Worm (Caenorhabditis elegans): Measurements from ENCODE around the gene F49F1.15.

DNA sequence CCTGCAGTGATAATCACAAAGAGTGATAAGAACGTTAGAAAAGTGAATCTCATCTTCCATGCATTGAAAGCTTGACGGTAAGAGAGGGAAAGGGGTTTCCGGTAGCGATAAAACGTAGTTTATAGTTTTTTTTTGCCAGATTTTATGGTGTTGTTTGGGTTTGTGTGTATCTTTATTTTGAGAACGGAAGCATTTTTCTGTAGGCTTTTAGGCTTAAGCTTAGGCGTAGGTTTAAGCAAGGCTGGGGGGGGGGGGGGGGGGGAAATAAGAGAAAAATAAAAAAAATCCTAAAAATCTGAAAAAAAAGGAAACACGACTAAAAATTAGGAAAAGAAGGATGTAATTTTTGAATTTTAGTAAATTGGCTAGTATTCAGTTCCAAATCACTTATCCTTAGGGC, 35.5 kb downstream of the F49F1.15 start, which contains the start of gene C35B1.8:
- TF ChIP-seq nhr-21 (tag; optimal IDR thresholded peaks at IDR 0.05) (no peak), skn-1 (tag; optimal IDR thresholded peaks at IDR 0.05) (no peak)

Data from whole organism, L2 larva.